Worm (Caenorhabditis elegans) whole organism, early embryonic: ENCODE results near the gene T07F12.1.

Source experiments
- aly-1 ChIP-seq: sonication (generic microtip); optimal IDR thresholded peaks from 2 replicates; lab custom pipeline; 2016; ENCODE audit warnings: missing genetic modification characterization, missing compliant biosample characterization
- pes-1 ChIP-seq: fragments of 200-800 bp; sonication (Bioruptor generic); IDR thresholded peaks from 2 replicates; pipeline ENCODE4 v1.3.6; 2022; ENCODE audit warnings: missing genetic modification reagents, missing genetic modification characterization, missing compliant biosample characterization
- tbx-37 ChIP-seq: fragments of 200-800 bp; sonication (Bioruptor generic); conservative IDR thresholded peaks from 2 replicates; pipeline ENCODE4 v1.3.6; 2022; ENCODE audit warnings: missing genetic modification reagents, missing genetic modification characterization, missing compliant biosample characterization

The T07F12.1 gene

DNA sequence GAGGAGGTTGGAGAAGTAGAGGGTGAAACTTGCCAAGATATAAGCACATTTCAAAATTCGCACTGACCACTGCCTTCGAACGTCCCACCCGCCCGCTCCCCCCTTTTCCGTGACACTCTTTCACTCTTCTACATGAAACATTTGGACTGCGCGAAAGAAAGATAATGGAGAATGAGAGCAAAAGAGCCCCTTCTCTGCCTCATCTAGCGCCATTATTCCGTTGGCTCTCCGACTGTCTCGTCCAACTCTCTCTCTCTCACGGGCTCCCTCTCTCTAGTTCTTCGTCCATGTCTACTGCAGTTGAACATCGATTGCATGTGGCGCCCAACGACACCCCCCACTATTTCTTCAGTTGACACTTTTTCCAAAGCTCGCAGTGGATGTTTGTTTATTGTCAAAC is 39.1 kb downstream of the T07F12.1 start:
- TF ChIP-seq aly-1 (tag; lab: Kevin White, UChicago), result no peak

DNA sequence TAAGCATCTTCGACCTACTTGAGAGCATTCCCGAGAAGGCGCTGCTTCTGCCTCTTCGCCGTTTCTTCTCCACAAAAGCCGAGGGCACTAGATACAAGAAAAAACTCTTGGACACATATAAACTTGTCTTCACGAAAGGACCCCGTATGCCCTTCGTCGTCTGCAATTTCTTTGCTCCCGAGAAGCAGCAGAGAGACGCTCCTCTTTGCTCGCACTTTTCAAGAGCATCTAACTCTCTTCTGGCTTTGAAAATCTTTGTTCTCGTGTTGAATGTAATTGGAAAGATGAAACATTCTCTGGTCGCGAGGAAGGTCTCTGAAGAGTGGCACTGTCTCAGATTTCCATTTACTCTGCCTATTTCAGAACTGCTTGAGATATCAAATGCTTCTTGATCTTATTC is 45.1 kb downstream of the T07F12.1 start:
- TF ChIP-seq pes-1 (no peak), tbx-37 (GFP tag; lab: Robert Waterston, UW) (no peak)
